Fruit fly (Drosophila melanogaster) whole organism, embryonic: ENCODE data around the gene RanGAP.
A peak's percentile ranks its signal among the peaks of the same experiment; 100 is the strongest.

Source experiments
- Atf6 ChIP-seq: fragments of 200-800 bp; sonication (Bioruptor generic); IDR thresholded peaks from 2 replicates; pipeline ENCODE4 v1.3.6; 2022; ENCODE audit warnings: missing biosample characterization, missing genetic modification characterization
- Awh ChIP-seq: fragments of 200-800 bp; sonication (Bioruptor generic); IDR thresholded peaks from 2 replicates; pipeline ENCODE4, ENCODE4 v1.3.6; 2022; ENCODE audit warnings: missing biosample characterization, missing genetic modification characterization
- CG10543 ChIP-seq: fragments of 200-800 bp; sonication (Bioruptor generic); optimal IDR thresholded peaks from 3 replicates; lab custom pipeline; 2017; ENCODE audit warnings: missing biosample characterization, mild to moderate bottlenecking, missing genetic modification characterization, moderate library complexity
- CG11398 ChIP-seq: fragments of 200-800 bp; sonication (Bioruptor generic); optimal IDR thresholded peaks from 2 replicates; lab custom pipeline; 2016; ENCODE audit warnings: missing biosample characterization, missing genetic modification characterization
- CG11456 ChIP-seq: fragments of 200-800 bp; sonication (Bioruptor generic); IDR thresholded peaks from 3 replicates; pipeline ENCODE4 v1.3.6; 2022; ENCODE audit warnings: missing biosample characterization, missing genetic modification characterization
- CG12104 ChIP-seq: fragments of 200-800 bp; sonication (Bioruptor generic); optimal IDR thresholded peaks from 3 replicates; lab custom pipeline; 2016; ENCODE audit warnings: missing biosample characterization, missing genetic modification characterization
- CG12769 ChIP-seq: fragments of 200-800 bp; sonication (Bioruptor generic); optimal IDR thresholded peaks from 2 replicates; lab custom pipeline; 2019; ENCODE audit warnings: missing biosample characterization, mild to moderate bottlenecking, missing genetic modification characterization, moderate library complexity
- CG13123 ChIP-seq: fragments of 200-800 bp; sonication (Bioruptor generic); optimal IDR thresholded peaks from 2 replicates; lab custom pipeline; 2016; ENCODE audit warnings: missing biosample characterization, missing genetic modification characterization
- CG13424 ChIP-seq: fragments of 200-800 bp; sonication (Bioruptor generic); optimal IDR thresholded peaks from 2 replicates; lab custom pipeline; 2019; ENCODE audit warnings: missing biosample characterization, mild to moderate bottlenecking, missing genetic modification characterization, moderate library complexity
- CG17912 ChIP-seq: fragments of 200-800 bp; sonication (Bioruptor generic); optimal IDR thresholded peaks from 2 replicates; lab custom pipeline; 2018; ENCODE audit warnings: missing biosample characterization, mild to moderate bottlenecking, missing genetic modification characterization
- CG1792 ChIP-seq: fragments of 200-800 bp; sonication (Bioruptor generic); optimal IDR thresholded peaks from 2 replicates; lab custom pipeline; 2016; ENCODE audit warnings: missing biosample characterization, missing genetic modification characterization
- CG32532 ChIP-seq: fragments of 200-800 bp; sonication (Bioruptor generic); IDR thresholded peaks from 2 replicates; pipeline ENCODE4 v1.3.6; 2022; ENCODE audit warnings: missing biosample characterization, missing genetic modification characterization
- CG4328 ChIP-seq: fragments of 200-800 bp; sonication (Bioruptor generic); optimal IDR thresholded peaks from 3 replicates; lab custom pipeline; 2017; ENCODE audit warnings: missing biosample characterization, missing genetic modification reagents, missing genetic modification characterization
- CG4854 ChIP-seq: fragments of 200-800 bp; sonication (Bioruptor generic); optimal IDR thresholded peaks from 2 replicates; lab custom pipeline; 2016; ENCODE audit warnings: missing biosample characterization, missing genetic modification characterization, inconsistent platforms
- CG5180 ChIP-seq: fragments of 200-800 bp; sonication (Bioruptor generic); optimal IDR thresholded peaks from 3 replicates; lab custom pipeline; 2017; ENCODE audit warnings: missing biosample characterization, missing genetic modification characterization, mild to moderate bottlenecking, moderate library complexity, missing genetic modification reagents
- CG6791 ChIP-seq: fragments of 200-800 bp; sonication (Bioruptor generic); IDR thresholded peaks from 3 replicates; pipeline ENCODE4 v1.3.6; 2022; ENCODE audit warnings: missing biosample characterization, missing genetic modification characterization; ENCODE audit not compliant: partially characterized antibody
- CG6854 ChIP-seq: fragments of 200-800 bp; sonication (Bioruptor generic); optimal IDR thresholded peaks from 3 replicates; lab custom pipeline; 2017; ENCODE audit warnings: missing biosample characterization, mild to moderate bottlenecking, missing genetic modification characterization
- CG7786 ChIP-seq: fragments of 200-800 bp; sonication (Bioruptor generic); optimal IDR thresholded peaks from 2 replicates; lab custom pipeline; 2016; ENCODE audit warnings: missing biosample characterization, missing genetic modification characterization
- CG8089 ChIP-seq: fragments of 200-800 bp; sonication (Bioruptor generic); optimal IDR thresholded peaks from 3 replicates; lab custom pipeline; 2016; ENCODE audit warnings: missing biosample characterization, missing genetic modification characterization
- Dbx ChIP-seq: fragments of 200-800 bp; sonication (Bioruptor generic); IDR thresholded peaks from 3 replicates; pipeline ENCODE4 v1.3.6; 2022; ENCODE audit warnings: missing biosample characterization, missing genetic modification characterization
- Dp ChIP-seq: fragments of 200-800 bp; sonication (Bioruptor generic); optimal IDR thresholded peaks from 2 replicates; lab custom pipeline; 2018; ENCODE audit warnings: missing biosample characterization, mild to moderate bottlenecking, missing genetic modification characterization, moderate library complexity
- Eip74EF ChIP-seq, 2 experiments: fragments of 200-800 bp in 1 of 2; fragments of >200 bp in 1 of 2; sonication (Bioruptor generic) in 1 of 2; optimal IDR thresholded peaks; 2 replicates each; lab custom pipeline; 2017 to 2019; ENCODE audit warnings: missing biosample characterization in 2 of 2, missing genetic modification characterization in 2 of 2, mild to moderate bottlenecking in 1 of 2, moderate library complexity in 1 of 2
- Gug ChIP-seq: fragments of 200-800 bp; sonication (Bioruptor generic); IDR thresholded peaks from 4 replicates; pipeline ENCODE4 v1.3.6; 2022; ENCODE audit warnings: missing biosample characterization, missing genetic modification characterization
- HLH4C ChIP-seq: fragments of 200-800 bp; sonication (Bioruptor generic); IDR thresholded peaks from 3 replicates; pipeline ENCODE4 v1.3.6; 2022; ENCODE audit warnings: missing biosample characterization, missing genetic modification characterization; ENCODE audit not compliant: partially characterized antibody
- MTF-1 ChIP-seq: fragments of 200-800 bp; sonication (Bioruptor generic); optimal IDR thresholded peaks from 2 replicates; lab custom pipeline; 2018; ENCODE audit warnings: missing biosample characterization, mild to moderate bottlenecking, missing genetic modification characterization, borderline replicate concordance
- Meics ChIP-seq: fragments of 200-800 bp; sonication (Bioruptor generic); optimal IDR thresholded peaks from 2 replicates; lab custom pipeline; 2017; ENCODE audit warnings: missing biosample characterization, mild to moderate bottlenecking, missing genetic modification characterization
- Pdp1 ChIP-seq, 2 experiments: fragments of 200-800 bp; sonication (Bioruptor generic); optimal IDR thresholded peaks; 3 replicates each; lab custom pipeline; 2016; ENCODE audit warnings: missing biosample characterization in 2 of 2, missing genetic modification characterization in 2 of 2, mild to moderate bottlenecking in 1 of 2, moderate library complexity in 1 of 2
- Ptx1 ChIP-seq: fragments of 200-800 bp; sonication (Bioruptor generic); IDR thresholded peaks from 2 replicates; pipeline ENCODE4 v1.3.6; 2022; ENCODE audit warnings: missing biosample characterization, missing genetic modification characterization
- Ravus ChIP-seq: fragments of 200-800 bp; sonication (Bioruptor generic); IDR thresholded peaks from 2 replicates; pipeline ENCODE4 v1.3.6; 2022; ENCODE audit warnings: missing biosample characterization, missing genetic modification characterization
- Six4 ChIP-seq: fragments of 200-800 bp; sonication (Bioruptor generic); optimal IDR thresholded peaks from 2 replicates; lab custom pipeline; 2016; ENCODE audit warnings: missing biosample characterization, missing genetic modification characterization
- Xrp1 ChIP-seq: fragments of 200-800 bp; sonication (Bioruptor generic); IDR thresholded peaks from 2 replicates; pipeline ENCODE4 v1.3.6; 2022; ENCODE audit warnings: missing biosample characterization, missing genetic modification characterization
- abd-A ChIP-seq: fragments of 200-800 bp; sonication (Bioruptor generic); optimal IDR thresholded peaks from 3 replicates; lab custom pipeline; 2019; ENCODE audit warnings: missing biosample characterization, mild to moderate bottlenecking, missing genetic modification characterization, moderate library complexity
- al ChIP-seq: fragments of 200-800 bp; sonication (Bioruptor generic); IDR thresholded peaks from 2 replicates; pipeline ENCODE4 v1.3.6; 2022; ENCODE audit warnings: missing biosample characterization, missing genetic modification characterization
- chinmo ChIP-seq: fragments of 200-800 bp; sonication (Bioruptor generic); IDR thresholded peaks from 4 replicates; pipeline ENCODE4 v1.3.6; 2022; ENCODE audit warnings: missing biosample characterization, missing genetic modification characterization; ENCODE audit not compliant: partially characterized antibody
- crol ChIP-seq: fragments of 200-800 bp; sonication (Bioruptor generic); IDR thresholded peaks from 2 replicates; pipeline ENCODE4 v1.3.6; 2022; ENCODE audit warnings: missing biosample characterization, missing genetic modification characterization
- dimm ChIP-seq: fragments of 200-800 bp; sonication (Bioruptor generic); IDR thresholded peaks from 2 replicates; pipeline ENCODE4 v1.3.6; 2022; ENCODE audit warnings: missing biosample characterization, missing genetic modification characterization
- dm ChIP-seq: fragments of 200-800 bp; sonication (Bioruptor generic); optimal IDR thresholded peaks from 3 replicates; lab custom pipeline; 2016; ENCODE audit warnings: missing biosample characterization, missing genetic modification characterization
- emc ChIP-seq: fragments of 200-800 bp; sonication (Bioruptor generic); optimal IDR thresholded peaks from 2 replicates; lab custom pipeline; 2016; ENCODE audit warnings: missing biosample characterization, missing genetic modification characterization
- eyg ChIP-seq: fragments of 200-800 bp; sonication (Bioruptor generic); optimal IDR thresholded peaks from 3 replicates; lab custom pipeline; 2016; ENCODE audit warnings: missing biosample characterization, missing genetic modification characterization
- knrl ChIP-seq: fragments of 200-800 bp; sonication (Bioruptor generic); IDR thresholded peaks from 3 replicates; pipeline ENCODE4 v1.3.6; 2022; ENCODE audit warnings: missing biosample characterization, missing genetic modification characterization; ENCODE audit not compliant: partially characterized antibody
- nom ChIP-seq: fragments of 200-800 bp; sonication (Bioruptor generic); optimal IDR thresholded peaks from 2 replicates; lab custom pipeline; 2017; ENCODE audit warnings: missing biosample characterization, missing genetic modification characterization, mild to moderate bottlenecking, moderate library complexity, missing genetic modification reagents
- ranshi ChIP-seq: fragments of 200-800 bp; sonication (Bioruptor generic); IDR thresholded peaks from 2 replicates; pipeline ENCODE4 v1.3.6; 2022; ENCODE audit warnings: missing biosample characterization, missing genetic modification characterization
- sd ChIP-seq: fragments of 200-800 bp; sonication (Bioruptor generic); optimal IDR thresholded peaks from 3 replicates; lab custom pipeline; 2018; ENCODE audit warnings: missing biosample characterization, mild to moderate bottlenecking, missing genetic modification characterization, moderate library complexity
- seq ChIP-seq: fragments of 200-800 bp; sonication (Bioruptor generic); IDR thresholded peaks from 2 replicates; pipeline ENCODE4 v1.3.6; 2022; ENCODE audit warnings: missing biosample characterization, missing genetic modification characterization
- sr ChIP-seq: fragments of 200-800 bp; sonication (Bioruptor generic); IDR thresholded peaks from 3 replicates; pipeline ENCODE4 v1.3.6; 2022; ENCODE audit warnings: missing biosample characterization, missing genetic modification characterization
- sug ChIP-seq: fragments of 200-800 bp; optimal IDR thresholded peaks from 2 replicates; lab custom pipeline; 2019; ENCODE audit warnings: missing biosample characterization, mild to moderate bottlenecking, missing genetic modification characterization, moderate library complexity
- ttk ChIP-seq: fragments of 200-800 bp; sonication (Bioruptor generic); IDR thresholded peaks from 2 replicates; pipeline ENCODE4 v2.1.2; 2022; ENCODE audit warnings: missing biosample characterization, missing genetic modification characterization
- usp ChIP-seq: fragments of >200 bp; optimal IDR thresholded peaks from 2 replicates; lab custom pipeline; 2017; ENCODE audit warnings: missing biosample characterization, missing genetic modification characterization

Gene RanGAP

dm6 chr2L:19405685-19406357 is 35.9 kb upstream of the RanGAP start (continued):
- TF ChIP-seq al (GFP tag; lab: Robert Waterston, UW) (peak; percentile 7; the same call in 1 of the 2 replicates), Ravus (GFP tag; lab: Robert Waterston, UW) (no peak), Ptx1 (GFP tag; lab: Robert Waterston, UW) (peak; percentile 32; the same call in 1 of the 2 replicates), CG32532 (peak; percentile 40), Gug (0 out of 4 replicates have a peak, but pooled peaks have one; percentile 3), Six4 (GFP tag; lab: Kevin White, UChicago) (no peak), Meics (GFP tag; lab: Kevin White, UChicago) (peak; percentile 14), chinmo (GFP tag; lab: Robert Waterston, UW) (0 out of 4 replicates have a peak, but pooled peaks have one; percentile 29), CG6791 (GFP tag; lab: Robert Waterston, UW) (no peak)
- TF ChIP-seq, all 482 proteins: peak for 18

- TF ChIP-seq Awh (GFP tag; lab: Robert Waterston, UW) (no peak), MTF-1 (GFP tag; lab: Kevin White, UChicago) (peak; percentile 100), dimm (GFP tag; lab: Robert Waterston, UW) (no peak), Dbx (0 out of 3 replicates have a peak, but pooled peaks have one; percentile 9), CG13424 (tag; lab: Kevin White, UChicago) (no peak), CG17912 (no peak), CG7786 (GFP tag; lab: Kevin White, UChicago) (no peak), CG13123 (GFP tag; lab: Kevin White, UChicago) (no peak), sr (GFP tag; lab: Robert Waterston, UW) (peak; percentile 95), CG4854 (GFP tag; lab: Kevin White, UChicago) (no peak), CG8089 (GFP tag; lab: Kevin White, UChicago) (no peak), CG11456 (GFP tag; lab: Robert Waterston, UW) (0 out of 3 replicates have a peak, but pooled peaks have one; percentile 26), Pdp1 (GFP tag; optimal IDR thresholded peaks at IDR 0.05; lab: Kevin White, UChicago) (no peak), emc (GFP tag; lab: Kevin White, UChicago) (no peak), ranshi (no peak), usp (no peak), Eip74EF (GFP tag; optimal IDR thresholded peaks at IDR 0.05; lab: Kevin White, UChicago) (no peak), Xrp1 (GFP tag; lab: Robert Waterston, UW) (no peak), abd-A (tag; lab: Kevin White, UChicago) (peak; percentile 37), CG1792 (GFP tag; lab: Kevin White, UChicago) (no peak), Atf6 (GFP tag; lab: Robert Waterston, UW) (no peak), CG5180 (GFP tag; lab: Kevin White, UChicago) (no peak), CG12104 (GFP tag; lab: Kevin White, UChicago) (no peak), crol (GFP tag; lab: Robert Waterston, UW) (peak; percentile 66), seq (GFP tag; lab: Robert Waterston, UW) (0 out of 2 replicates have a peak, but pooled peaks have one; percentile 7), HLH4C (GFP tag; lab: Robert Waterston, UW) (no peak), sd (tag; lab: Kevin White, UChicago) (peak; percentile 27), nom (GFP tag; lab: Kevin White, UChicago) (no peak), knrl (GFP tag; lab: Robert Waterston, UW) (0 out of 3 replicates have a peak, but pooled peaks have one; percentile 19), CG11398 (GFP tag; lab: Kevin White, UChicago) (no peak), sug (tag; lab: Kevin White, UChicago) (no peak), CG12769 (no peak), CG6791 (GFP tag; lab: Robert Waterston, UW) (no peak), Dp (no peak), dm (no peak), CG10543 (peak; percentile 76), CG6854 (GFP tag; lab: Kevin White, UChicago) (no peak), CG4328 (peak; percentile 12), ttk (GFP tag; lab: Robert Waterston, UW) (no peak), eyg (GFP tag; lab: Kevin White, UChicago) (no peak)
Measured at dm6 chr2L:19406419-19406818, 35.3 kb upstream of the RanGAP start.
